Worm (Caenorhabditis elegans) whole organism, midembryonic: ENCODE data around the gene F07G6.8.
A peak's percentile ranks its signal among the peaks of the same experiment; 100 is the strongest.
"Not testable (repeated sequence)": the region's sequence is repeated elsewhere in the genome, so short reads cannot be mapped to it uniquely, and the experiment has no call there.

Experiments used
- T22C8.4 ChIP-seq: fragments of 200-800 bp; sonication (Bioruptor generic); IDR thresholded peaks from 2 replicates; pipeline ENCODE4 v1.3.6; 2022; ENCODE audit warnings: missing genetic modification characterization, missing compliant biosample characterization
- cog-1 ChIP-seq: sonication (generic microtip); optimal IDR thresholded peaks from 2 replicates; lab custom pipeline; 2016; ENCODE audit warnings: missing genetic modification characterization, missing compliant biosample characterization
- flt-1 ChIP-seq: fragments of 200-800 bp; sonication (Bioruptor generic); IDR thresholded peaks from 2 replicates; pipeline ENCODE4 v1.3.6; 2022; ENCODE audit warnings: missing genetic modification characterization, missing compliant biosample characterization
- klf-2 ChIP-seq: fragments of 200-800 bp; sonication (Bioruptor generic); conservative IDR thresholded peaks from 2 replicates; pipeline ENCODE4 v1.3.6; 2022; ENCODE audit warnings: missing genetic modification reagents, missing genetic modification characterization, missing compliant biosample characterization
- med-1 ChIP-seq: sonication (generic microtip); optimal IDR thresholded peaks from 2 replicates; lab custom pipeline; 2017; ENCODE audit warnings: missing genetic modification characterization, mild to moderate bottlenecking, missing compliant biosample characterization, antibody characterized with exemption, missing genetic modification reagents; ENCODE audit not compliant: insufficient read depth
- ref-1 ChIP-seq: fragments of 200-800 bp; sonication (Bioruptor generic); conservative IDR thresholded peaks from 2 replicates; pipeline ENCODE4 v1.3.6; 2022; ENCODE audit warnings: missing genetic modification reagents, missing genetic modification characterization, missing compliant biosample characterization
- tab-1 ChIP-seq: fragments of 200-800 bp; sonication (Bioruptor generic); IDR thresholded peaks from 2 replicates; pipeline ENCODE4 v1.3.6; 2022; ENCODE audit warnings: missing genetic modification characterization, missing compliant biosample characterization
- ztf-23 ChIP-seq: fragments of 200-800 bp; sonication (Bioruptor generic); IDR thresholded peaks from 2 replicates; pipeline ENCODE4 v1.3.6; 2022; ENCODE audit warnings: missing genetic modification reagents, missing genetic modification characterization, missing compliant biosample characterization
- ztf-29 ChIP-seq: fragments of 200-800 bp; sonication (Bioruptor generic); IDR thresholded peaks from 2 replicates; pipeline ENCODE4 v1.3.6; 2022; ENCODE audit warnings: missing genetic modification reagents, missing genetic modification characterization, missing compliant biosample characterization

The F07G6.8 gene

ce11 chrX:1712538-1712937 is 7.7 kb downstream of the F07G6.8 start, which contains the start of gene fbxa-52:
Gene fbxa-52 (minus strand): TSS chrX:1712638.
- no peak for TF ChIP-seq ref-1 (GFP tag; lab: Robert Waterston, UW)
- no peak for TF ChIP-seq cog-1 (tag; lab: Kevin White, UChicago)
- TF ChIP-seq ztf-23 (GFP tag; lab: Robert Waterston, UW), result no peak
- no peak for TF ChIP-seq ztf-29
- no peak for TF ChIP-seq klf-2 (GFP tag; lab: Robert Waterston, UW)
- no peak for TF ChIP-seq tab-1
- no peak for TF ChIP-seq flt-1 (GFP tag; lab: Robert Waterston, UW)
- TF ChIP-seq T22C8.4 (GFP tag; lab: Robert Waterston, UW), result no peak
- TF ChIP-seq med-1, result no peak

ce11 chrX:1706538-1706937 is 13.7 kb downstream of the F07G6.8 start, which contains the start of gene F07G6.5:
Gene F07G6.5 (minus strand): TSS chrX:1706638.
- TF ChIP-seq tab-1, result no peak
- no peak for TF ChIP-seq med-1
- no peak for TF ChIP-seq cog-1 (tag; lab: Kevin White, UChicago)
- no peak for TF ChIP-seq flt-1 (GFP tag; lab: Robert Waterston, UW)
- TF ChIP-seq ztf-29, result no peak
- TF ChIP-seq ztf-23 (GFP tag; lab: Robert Waterston, UW), result no peak
- TF ChIP-seq ref-1 (GFP tag; lab: Robert Waterston, UW), result no peak
- no peak for TF ChIP-seq klf-2 (GFP tag; lab: Robert Waterston, UW)
- no peak for TF ChIP-seq T22C8.4 (GFP tag; lab: Robert Waterston, UW)

- TF ChIP-seq ztf-29 (no peak), flt-1 (GFP tag; lab: Robert Waterston, UW) (no peak), klf-2 (GFP tag; lab: Robert Waterston, UW) (no peak), ztf-23 (GFP tag; lab: Robert Waterston, UW) (no peak), med-1 (no peak), ref-1 (GFP tag; lab: Robert Waterston, UW) (no peak), cog-1 (tag; lab: Kevin White, UChicago) (no peak), T22C8.4 (GFP tag; lab: Robert Waterston, UW) (no peak), tab-1 (no peak)
Measured at ce11 chrX:1703840-1704239, 16.4 kb downstream of the F07G6.8 start, which contains the start of gene C36C9.5. Gene C36C9.5 (minus strand): TSS chrX:1703940.

ce11 chrX:1703049-1703448 is 17.2 kb downstream of the F07G6.8 start:
- TF ChIP-seq med-1 (no peak), cog-1 (tag; lab: Kevin White, UChicago) (no peak), tab-1 (0 out of 2 replicates have a peak, but pooled peaks have one; percentile 26), T22C8.4 (GFP tag; lab: Robert Waterston, UW) (no peak)

ce11 chrX:1698476-1698875 is 21.8 kb downstream of the F07G6.8 start:
- TF ChIP-seq ref-1 (GFP tag; lab: Robert Waterston, UW), result no peak
- TF ChIP-seq cog-1 (tag; lab: Kevin White, UChicago), result no peak
- TF ChIP-seq T22C8.4 (GFP tag; lab: Robert Waterston, UW), result no peak
- TF ChIP-seq flt-1 (GFP tag; lab: Robert Waterston, UW), result no peak
- TF ChIP-seq klf-2 (GFP tag; lab: Robert Waterston, UW), result no peak
- no peak for TF ChIP-seq ztf-23 (GFP tag; lab: Robert Waterston, UW)
- TF ChIP-seq med-1, result no peak
- no peak for TF ChIP-seq ztf-29

- TF ChIP-seq klf-2 (GFP tag; lab: Robert Waterston, UW); ztf-23 (GFP tag; lab: Robert Waterston, UW); med-1: not testable (repeated sequence)
Measured at ce11 chrX:1696879-1697278, 23.4 kb downstream of the F07G6.8 start, which contains the start of gene C36C9.4. Gene C36C9.4 (minus strand): TSS chrX:1696979.

- not testable (repeated sequence) for TF ChIP-seq ztf-29; klf-2 (GFP tag; lab: Robert Waterston, UW); ref-1 (GFP tag; lab: Robert Waterston, UW)
Measured at ce11 chrX:1690894-1691293, 29.4 kb downstream of the F07G6.8 start, which contains the start of gene C36C9.6. Gene C36C9.6 (minus strand): TSS chrX:1690994.

- not testable (repeated sequence) for TF ChIP-seq ztf-23, flt-1, ref-1 (GFP tag; lab: Robert Waterston, UW)
Measured at ce11 chrX:1689996-1690395, 30.3 kb downstream of the F07G6.8 start, which contains the start of gene C36C9.12. Gene C36C9.12 (minus strand): TSS chrX:1690096.

- TF ChIP-seq cog-1 (tag; lab: Kevin White, UChicago); tab-1; ztf-23 (GFP tag; lab: Robert Waterston, UW): not testable (repeated sequence)
Measured at ce11 chrX:1687079-1687478, 33.2 kb downstream of the F07G6.8 start, which contains the start of gene C36C9.11. Gene C36C9.11 (plus strand): TSS chrX:1687379.

ce11 chrX:1682558-1682957 is 37.7 kb downstream of the F07G6.8 start, which contains the start of gene meg-4:
Gene meg-4 (plus strand): TSS chrX:1682954.
- no peak for TF ChIP-seq klf-2 (GFP tag; lab: Robert Waterston, UW)
- no peak for TF ChIP-seq tab-1
- no peak for TF ChIP-seq med-1
- TF ChIP-seq T22C8.4 (GFP tag; lab: Robert Waterston, UW), result no peak
- TF ChIP-seq ztf-23 (GFP tag; lab: Robert Waterston, UW), result no peak
- no peak for TF ChIP-seq cog-1 (tag; lab: Kevin White, UChicago)
- TF ChIP-seq flt-1 (GFP tag; lab: Robert Waterston, UW), result no peak
- TF ChIP-seq ztf-29, result no peak
- no peak for TF ChIP-seq ref-1 (GFP tag; lab: Robert Waterston, UW)
